Fruit fly (Drosophila melanogaster): ENCODE results near the gene CG7990.
A peak's percentile ranks its signal among the peaks of the same experiment; 100 is the strongest.

Gene CG7990

dm6 chrX:19172955-19173354 lies 28.8 kb downstream of the CG7990 start (continued):
- TF ChIP-seq Pdp1 (GFP tag; optimal IDR thresholded peaks at IDR 0.05) (no peak), Awh (GFP tag; IDR thresholded peaks at IDR 0.05) (no peak), dmrt11E (tag; optimal IDR thresholded peaks at IDR 0.05) (no peak), CG12942 (GFP tag; optimal IDR thresholded peaks at IDR 0.05) (no peak), jumu (GFP tag; optimal IDR thresholded peaks at IDR 0.05) (no peak), vvl (GFP tag; IDR thresholded peaks at IDR 0.05) (no peak), ap (GFP tag; IDR thresholded peaks at IDR 0.05) (no peak), HLH54F (GFP tag; optimal IDR thresholded peaks at IDR 0.05) (no peak), NfI (GFP tag; optimal IDR thresholded peaks at IDR 0.05) (no peak), CG16813 (GFP tag; IDR thresholded peaks at IDR 0.05; ENCODE audit: partially characterized antibody) (no peak), C15 (GFP tag; IDR thresholded peaks at IDR 0.05) (no peak), CG13894 (tag; optimal IDR thresholded peaks at IDR 0.05) (no peak), gfzf (GFP tag; optimal IDR thresholded peaks at IDR 0.05) (no peak), zfh1 (GFP tag; IDR thresholded peaks at IDR 0.05) (0 out of 3 replicates have a peak, but pooled peaks have one; percentile 18), CG18262 (tag; optimal IDR thresholded peaks at IDR 0.05) (no peak), ro (GFP tag; IDR thresholded peaks at IDR 0.05) (no peak), CG12744 (GFP tag; optimal IDR thresholded peaks at IDR 0.05) (no peak), mirr (GFP tag; optimal IDR thresholded peaks at IDR 0.05) (no peak), CG8359 (GFP tag; optimal IDR thresholded peaks at IDR 0.05; ENCODE audit: borderline replicate concordance) (no peak), CG5245 (GFP tag; optimal IDR thresholded peaks at IDR 0.05) (peak; percentile 14), corto (GFP tag; optimal IDR thresholded peaks at IDR 0.05) (no peak), CG8478 (optimal IDR thresholded peaks at IDR 0.05) (no peak), zfh2 (GFP tag; optimal IDR thresholded peaks at IDR 0.05) (no peak), grau (tag; optimal IDR thresholded peaks at IDR 0.05) (peak; percentile 15), Oaz (GFP tag; IDR thresholded peaks at IDR 0.05) (no peak), fu2 (GFP tag; optimal IDR thresholded peaks at IDR 0.05) (no peak), CG2199 (GFP tag; IDR thresholded peaks at IDR 0.05) (no peak), CG3838 (GFP tag; optimal IDR thresholded peaks at IDR 0.05) (no peak), NC2α (GFP tag; optimal IDR thresholded peaks at IDR 0.05) (no peak), CG17385 (GFP tag; optimal IDR thresholded peaks at IDR 0.05) (peak; percentile 5), Hr39 (optimal IDR thresholded peaks at IDR 0.05) (no peak), CG8924 (tag; optimal IDR thresholded peaks at IDR 0.05) (no peak), CG14441 (GFP tag; IDR thresholded peaks at IDR 0.05) (peak; percentile 19; the same call in 1 of the 2 replicates), CG3407 (GFP tag; optimal IDR thresholded peaks at IDR 0.05) (no peak), danr (GFP tag; IDR thresholded peaks at IDR 0.05) (no peak), Tbp (GFP tag; optimal IDR thresholded peaks at IDR 0.05) (no peak), bigmax (GFP tag; optimal IDR thresholded peaks at IDR 0.05) (no peak), Nf-YC (tag; optimal IDR thresholded peaks at IDR 0.05) (no peak), CG8290 (GFP tag; optimal IDR thresholded peaks at IDR 0.05) (no peak), CG8290 (tag; optimal IDR thresholded peaks at IDR 0.05) (peak in 1 of 2 experiments; percentile 27), seq (GFP tag; IDR thresholded peaks at IDR 0.05) (peak; percentile 15; the same call in 1 of the 2 replicates), YL-1 (GFP tag; optimal IDR thresholded peaks at IDR 0.05) (no peak), CG17328 (GFP tag; IDR thresholded peaks at IDR 0.05) (no peak), Atf3 (GFP tag; optimal IDR thresholded peaks at IDR 0.05) (no peak), pnt (GFP tag; optimal IDR thresholded peaks at IDR 0.05) (no peak), CG10274 (GFP tag; optimal IDR thresholded peaks at IDR 0.05) (no peak), esg (GFP tag; conservative IDR thresholded peaks at IDR 0.05) (no peak), dati (GFP tag; IDR thresholded peaks at IDR 0.05) (no peak), Fer1 (GFP tag; optimal IDR thresholded peaks at IDR 0.05) (no peak), Blimp-1 (GFP tag; optimal IDR thresholded peaks at IDR 0.05) (peak; percentile 5), ewg (GFP tag; optimal IDR thresholded peaks at IDR 0.05) (no peak), CG32767 (GFP tag; IDR thresholded peaks at IDR 0.05) (no peak), Hmx (GFP tag; optimal IDR thresholded peaks at IDR 0.05) (no peak), gem (tag; optimal IDR thresholded peaks at IDR 0.05) (peak; percentile 41)

Measured in whole organism, embryonic.